Fruit fly (Drosophila melanogaster) whole organism, embryonic: ENCODE measurements around the gene Nf-YA.
A peak's percentile ranks its signal among the peaks of the same experiment; 100 is the strongest.

Experiments used
- ATbp ChIP-seq: fragments of 200-800 bp; sonication (Bioruptor generic); optimal IDR thresholded peaks from 2 replicates; lab custom pipeline; 2017; ENCODE audit warnings: missing biosample characterization, mild to moderate bottlenecking, missing genetic modification characterization, missing genetic modification reagents
- Bgb ChIP-seq: fragments of 200-800 bp; sonication (Bioruptor generic); IDR thresholded peaks from 2 replicates; pipeline ENCODE4 v1.3.6; 2022; ENCODE audit warnings: missing biosample characterization, missing genetic modification characterization; ENCODE audit not compliant: partially characterized antibody
- CG10209 ChIP-seq: fragments of 200-800 bp; sonication (Bioruptor generic); optimal IDR thresholded peaks from 3 replicates; lab custom pipeline; 2017; ENCODE audit warnings: missing biosample characterization, mild to moderate bottlenecking, missing genetic modification characterization, missing genetic modification reagents
- CG10267 ChIP-seq: fragments of 200-800 bp; sonication (Bioruptor generic); optimal IDR thresholded peaks from 2 replicates; lab custom pipeline; 2018; ENCODE audit warnings: missing biosample characterization, mild to moderate bottlenecking, missing genetic modification characterization, moderate library complexity
- CG11456 ChIP-seq: fragments of 200-800 bp; sonication (Bioruptor generic); IDR thresholded peaks from 3 replicates; pipeline ENCODE4 v1.3.6; 2022; ENCODE audit warnings: missing biosample characterization, missing genetic modification characterization
- CG11504 ChIP-seq: fragments of 200-800 bp; sonication (Bioruptor generic); optimal IDR thresholded peaks from 3 replicates; lab custom pipeline; 2019; ENCODE audit warnings: missing biosample characterization, mild to moderate bottlenecking, missing genetic modification characterization, moderate library complexity
- CG11695 ChIP-seq: fragments of 200-800 bp; sonication (Bioruptor generic); IDR thresholded peaks from 3 replicates; pipeline ENCODE4 v1.3.6; 2022; ENCODE audit warnings: missing biosample characterization, missing genetic modification characterization
- CG12155 ChIP-seq: fragments of 200-800 bp; sonication (Bioruptor generic); optimal IDR thresholded peaks from 3 replicates; lab custom pipeline; 2016; ENCODE audit warnings: missing biosample characterization, missing genetic modification characterization
- CG12219 ChIP-seq: fragments of 200-800 bp; sonication (Bioruptor generic); optimal IDR thresholded peaks from 3 replicates; lab custom pipeline; 2018; ENCODE audit warnings: missing biosample characterization, mild to moderate bottlenecking, missing genetic modification characterization
- CG13424 ChIP-seq: fragments of 200-800 bp; sonication (Bioruptor generic); optimal IDR thresholded peaks from 2 replicates; lab custom pipeline; 2019; ENCODE audit warnings: missing biosample characterization, mild to moderate bottlenecking, missing genetic modification characterization, moderate library complexity
- CG15514 ChIP-seq: fragments of 200-800 bp; sonication (Bioruptor generic); optimal IDR thresholded peaks from 3 replicates; lab custom pipeline; 2017; ENCODE audit warnings: missing biosample characterization, missing genetic modification characterization, mild to moderate bottlenecking, moderate library complexity, missing genetic modification reagents
- CG1647 ChIP-seq: fragments of 200-800 bp; sonication (Bioruptor generic); optimal IDR thresholded peaks from 3 replicates; lab custom pipeline; 2016; ENCODE audit warnings: missing biosample characterization, missing genetic modification characterization
- CG18011 ChIP-seq: fragments of 200-800 bp; sonication (Bioruptor generic); optimal IDR thresholded peaks from 2 replicates; lab custom pipeline; 2017; ENCODE audit warnings: missing biosample characterization, missing genetic modification characterization, mild to moderate bottlenecking, moderate library complexity, missing genotype
- CG18764 ChIP-seq: fragments of 200-800 bp; sonication (Bioruptor generic); optimal IDR thresholded peaks from 3 replicates; lab custom pipeline; 2016; ENCODE audit warnings: missing biosample characterization, missing genetic modification characterization
- CG2712 ChIP-seq: fragments of 200-800 bp; optimal IDR thresholded peaks from 3 replicates; lab custom pipeline; 2019; ENCODE audit warnings: missing biosample characterization, mild to moderate bottlenecking, missing genetic modification characterization, moderate library complexity
- CG30403 ChIP-seq: fragments of 200-800 bp; sonication (Bioruptor generic); optimal IDR thresholded peaks from 3 replicates; lab custom pipeline; 2016; ENCODE audit warnings: missing biosample characterization, missing genetic modification characterization
- CG31388 ChIP-seq: fragments of 200-800 bp; sonication (Bioruptor generic); optimal IDR thresholded peaks from 2 replicates; lab custom pipeline; 2016; ENCODE audit warnings: missing biosample characterization, missing genetic modification characterization
- CG4328 ChIP-seq: fragments of 200-800 bp; sonication (Bioruptor generic); optimal IDR thresholded peaks from 3 replicates; lab custom pipeline; 2017; ENCODE audit warnings: missing biosample characterization, missing genetic modification reagents, missing genetic modification characterization
- CG4617 ChIP-seq: fragments of 200-800 bp; sonication (Bioruptor generic); optimal IDR thresholded peaks from 3 replicates; lab custom pipeline; 2016; ENCODE audit warnings: missing biosample characterization, missing genetic modification characterization, borderline replicate concordance
- CG6765 ChIP-seq: fragments of 200-800 bp; sonication (Bioruptor generic); optimal IDR thresholded peaks from 3 replicates; lab custom pipeline; 2017; ENCODE audit warnings: missing biosample characterization, mild to moderate bottlenecking, missing genetic modification characterization
- CG7839 ChIP-seq: fragments of 200-800 bp; sonication (Bioruptor generic); optimal IDR thresholded peaks from 3 replicates; lab custom pipeline; 2018; ENCODE audit warnings: missing biosample characterization, mild to moderate bottlenecking, missing genetic modification characterization, moderate library complexity
- CG7987 ChIP-seq: fragments of 200-800 bp; sonication (Bioruptor generic); optimal IDR thresholded peaks from 2 replicates; lab custom pipeline; 2018; ENCODE audit warnings: missing biosample characterization, mild to moderate bottlenecking, missing genetic modification characterization, moderate library complexity
- CG9797 ChIP-seq: fragments of 200-800 bp; sonication (Bioruptor generic); optimal IDR thresholded peaks from 3 replicates; lab custom pipeline; 2018; ENCODE audit warnings: missing biosample characterization, mild to moderate bottlenecking, missing genetic modification characterization
- Doc3 ChIP-seq: fragments of 200-800 bp; sonication (Bioruptor generic); IDR thresholded peaks from 3 replicates; pipeline ENCODE4 v1.3.6; 2022; ENCODE audit warnings: missing biosample characterization, missing genetic modification characterization; ENCODE audit not compliant: partially characterized antibody
- Dp ChIP-seq: fragments of 200-800 bp; sonication (Bioruptor generic); optimal IDR thresholded peaks from 2 replicates; lab custom pipeline; 2018; ENCODE audit warnings: missing biosample characterization, mild to moderate bottlenecking, missing genetic modification characterization, moderate library complexity
- Hmx ChIP-seq: fragments of 200-800 bp; sonication (Bioruptor generic); optimal IDR thresholded peaks from 2 replicates; lab custom pipeline; 2016; ENCODE audit warnings: missing biosample characterization, missing genetic modification characterization
- Hr39 ChIP-seq: fragments of >200 bp; optimal IDR thresholded peaks from 2 replicates; lab custom pipeline; 2017
- Mad ChIP-seq: fragments of 200-800 bp; sonication (Bioruptor generic); optimal IDR thresholded peaks from 2 replicates; lab custom pipeline; 2016; ENCODE audit warnings: missing biosample characterization, missing genetic modification characterization
- Med ChIP-seq: fragments of 200-800 bp; sonication (Bioruptor generic); peaks from one replicate; lab custom pipeline; 2016; ENCODE audit warnings: missing biosample characterization, missing genetic modification characterization, mild to moderate bottlenecking, inconsistent platforms, moderate library complexity
- Myb ChIP-seq: fragments of 200-800 bp; sonication (Bioruptor generic); optimal IDR thresholded peaks from 2 replicates; lab custom pipeline; 2016; ENCODE audit warnings: missing biosample characterization, missing genetic modification characterization
- Nf-YB ChIP-seq: fragments of 200-800 bp; sonication (Bioruptor generic); optimal IDR thresholded peaks from 3 replicates; lab custom pipeline; 2019; ENCODE audit warnings: missing biosample characterization, mild to moderate bottlenecking, missing genetic modification characterization, moderate library complexity
- NfI ChIP-seq: fragments of 200-800 bp; sonication (Bioruptor generic); optimal IDR thresholded peaks from 3 replicates; lab custom pipeline; 2018; ENCODE audit warnings: missing biosample characterization, mild to moderate bottlenecking, missing genetic modification characterization, moderate library complexity
- PHDP ChIP-seq: fragments of 200-800 bp; sonication (Bioruptor generic); optimal IDR thresholded peaks from 3 replicates; lab custom pipeline; 2018; ENCODE audit warnings: missing biosample characterization, mild to moderate bottlenecking, missing genetic modification characterization, moderate library complexity
- Sin3A ChIP-seq: fragments of >200 bp; optimal IDR thresholded peaks from 2 replicates; lab custom pipeline; 2018
- Sox100B ChIP-seq: fragments of 200-800 bp; sonication (Bioruptor generic); optimal IDR thresholded peaks from 3 replicates; lab custom pipeline; 2018; ENCODE audit warnings: missing biosample characterization, mild to moderate bottlenecking, missing genetic modification characterization
- amos ChIP-seq: fragments of 200-800 bp; sonication (Bioruptor generic); IDR thresholded peaks from 2 replicates; pipeline ENCODE4 v1.3.6; 2022; ENCODE audit warnings: missing biosample characterization, missing genetic modification characterization; ENCODE audit not compliant: partially characterized antibody
- bsh ChIP-seq, 2 experiments: fragments of 200-800 bp; sonication (Bioruptor generic); optimal IDR thresholded peaks; 2 replicates each; lab custom pipeline; 2017 to 2018; ENCODE audit warnings: mild to moderate bottlenecking in 2 of 2, missing biosample characterization in 2 of 2, missing genetic modification characterization in 2 of 2, moderate library complexity in 1 of 2
- btn ChIP-seq: fragments of 200-800 bp; sonication (Bioruptor generic); optimal IDR thresholded peaks from 2 replicates; lab custom pipeline; 2016; ENCODE audit warnings: missing biosample characterization, missing genetic modification characterization
- cwo ChIP-seq: fragments of 200-800 bp; sonication (Bioruptor generic); optimal IDR thresholded peaks from 3 replicates; lab custom pipeline; 2017; ENCODE audit warnings: missing biosample characterization, missing genetic modification characterization, mild to moderate bottlenecking, moderate library complexity, missing genetic modification reagents
- ems ChIP-seq: fragments of 200-800 bp; sonication (Bioruptor generic); optimal IDR thresholded peaks from 3 replicates; lab custom pipeline; 2016; ENCODE audit warnings: missing biosample characterization, missing genetic modification characterization
- gsb ChIP-seq: fragments of 200-800 bp; sonication (Bioruptor generic); IDR thresholded peaks from 2 replicates; pipeline ENCODE4 v1.3.6; 2022; ENCODE audit warnings: missing biosample characterization, missing genetic modification characterization
- inv ChIP-seq: fragments of 200-800 bp; sonication (Bioruptor generic); IDR thresholded peaks from 2 replicates; pipeline ENCODE4 v1.3.6; 2022; ENCODE audit warnings: missing biosample characterization, missing genetic modification characterization; ENCODE audit not compliant: partially characterized antibody
- lilli ChIP-seq: fragments of 200-800 bp; sonication (Bioruptor generic); optimal IDR thresholded peaks from 3 replicates; lab custom pipeline; 2016; ENCODE audit warnings: missing biosample characterization, missing genetic modification characterization
- oc ChIP-seq: fragments of 200-800 bp; sonication (Bioruptor generic); optimal IDR thresholded peaks from 2 replicates; lab custom pipeline; 2018; ENCODE audit warnings: missing biosample characterization, mild to moderate bottlenecking, missing genetic modification characterization, moderate library complexity
- sens ChIP-seq: fragments of 200-800 bp; sonication (Bioruptor generic); peaks from one replicate; lab custom pipeline; 2016; ENCODE audit warnings: missing biosample characterization, missing genetic modification characterization
- slou ChIP-seq: fragments of 200-800 bp; sonication (Bioruptor generic); optimal IDR thresholded peaks from 3 replicates; lab custom pipeline; 2016; ENCODE audit warnings: missing biosample characterization, missing genetic modification characterization
- stc ChIP-seq: fragments of 200-800 bp; sonication (Bioruptor generic); IDR thresholded peaks from 2 replicates; pipeline ENCODE4 v1.3.6; 2022; ENCODE audit warnings: missing biosample characterization, missing genetic modification characterization
- ttk ChIP-seq: fragments of 200-800 bp; sonication (Bioruptor generic); IDR thresholded peaks from 2 replicates; pipeline ENCODE4 v2.1.2; 2022; ENCODE audit warnings: missing biosample characterization, missing genetic modification characterization
- tx ChIP-seq: fragments of 200-800 bp; sonication (Bioruptor generic); optimal IDR thresholded peaks from 2 replicates; lab custom pipeline; 2016; ENCODE audit warnings: missing biosample characterization, missing genetic modification characterization
- vnd ChIP-seq: fragments of 200-800 bp; sonication (Bioruptor generic); IDR thresholded peaks from 3 replicates; pipeline ENCODE4 v1.3.6; 2022; ENCODE audit warnings: missing biosample characterization, missing genetic modification characterization; ENCODE audit not compliant: partially characterized antibody

Nf-YA gene

DNA sequence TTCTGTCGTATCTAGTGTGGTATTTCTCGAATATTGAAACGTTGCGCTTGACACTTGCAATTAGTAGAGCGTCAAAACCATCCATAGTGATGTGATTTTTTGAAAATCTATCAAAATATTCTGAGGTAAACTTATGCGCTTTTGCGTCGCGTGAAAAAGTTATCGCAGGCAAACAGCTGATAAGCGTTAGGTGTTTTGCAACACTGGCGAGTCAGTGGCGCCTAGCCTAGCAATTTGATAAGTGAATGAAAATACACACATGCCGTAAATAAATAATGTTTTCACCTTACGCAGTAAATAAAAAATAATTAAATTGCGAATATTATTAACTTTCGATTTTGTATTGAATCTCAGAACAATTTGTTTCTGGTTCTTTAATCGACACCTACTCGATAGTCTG lies 6.8 kb downstream of the Nf-YA start, which contains the start of gene CG42526 (continued):
- TF ChIP-seq tx (GFP tag; lab: Kevin White, UChicago) (peak; percentile 43), CG2712 (tag; lab: Kevin White, UChicago) (peak; percentile 23), CG9797 (peak; percentile 18), Sox100B (no peak), vnd (GFP tag; lab: Robert Waterston, UW) (no peak), CG4328 (GFP tag; lab: Kevin White, UChicago) (no peak), Med (GFP tag; lab: Kevin White, UChicago) (peak; percentile 96), CG31388 (GFP tag; lab: Kevin White, UChicago) (no peak), lilli (GFP tag; lab: Kevin White, UChicago) (peak; percentile 82), NfI (peak; percentile 31), amos (GFP tag; lab: Robert Waterston, UW) (peak; percentile 44; the same call in 1 of the 2 replicates), CG15514 (peak; percentile 82), oc (no peak), ttk (peak; percentile 12; the same call in 1 of the 2 replicates), sens (GFP tag; lab: Kevin White, UChicago) (peak; percentile 80), CG1647 (peak; percentile 7), ATbp (no peak), CG30403 (GFP tag; lab: Kevin White, UChicago) (peak; percentile 66), Hmx (GFP tag; lab: Kevin White, UChicago) (peak; percentile 35), CG11695 (no peak), Mad (peak; percentile 17), CG18011 (GFP tag; lab: Kevin White, UChicago) (peak; percentile 20), Myb (GFP tag; lab: Kevin White, UChicago) (peak; percentile 43), Nf-YB (no peak), CG12155 (GFP tag; lab: Kevin White, UChicago) (peak; percentile 58), CG11504 (tag; lab: Kevin White, UChicago) (no peak), Hr39 (no peak), slou (peak; percentile 6), Bgb (GFP tag; lab: Robert Waterston, UW) (peak; percentile 62; the same call in 1 of the 2 replicates), btn (no peak), CG4617 (peak; percentile 9), Doc3 (peak; percentile 61), CG11456 (GFP tag; lab: Robert Waterston, UW) (0 out of 3 replicates have a peak, but pooled peaks have one; percentile 47), CG7987 (GFP tag; lab: Kevin White, UChicago) (no peak), CG12219 (GFP tag; lab: Kevin White, UChicago) (no peak), ems (GFP tag; lab: Kevin White, UChicago) (peak; percentile 26), CG10209 (GFP tag; lab: Kevin White, UChicago) (peak; percentile 39), CG7839 (no peak), gsb (GFP tag; lab: Robert Waterston, UW) (no peak), inv (GFP tag; lab: Robert Waterston, UW) (peak; percentile 45; the same call in 1 of the 2 replicates), cwo (GFP tag; lab: Kevin White, UChicago) (no peak), Sin3A (peak; percentile 25), CG18764 (GFP tag; lab: Kevin White, UChicago) (no peak), CG10267 (tag; lab: Kevin White, UChicago) (peak; percentile 93), stc (GFP tag; lab: Robert Waterston, UW) (no peak), PHDP (peak; percentile 36), Dp (GFP tag; lab: Kevin White, UChicago) (peak; percentile 79), bsh (GFP tag; optimal IDR thresholded peaks at IDR 0.05; lab: Kevin White, UChicago) (peak in 1 of 2 experiments; percentile 28), CG13424 (tag; lab: Kevin White, UChicago) (peak; percentile 3), CG6765 (no peak)
